Fruit fly (Drosophila melanogaster) S2 (cell line): Measurements from ENCODE around the gene EMC1.

Source experiments
- CG8478 ChIP-seq: fragments of >200 bp; optimal IDR thresholded peaks from 2 replicates; lab custom pipeline; 2018
- CTCF ChIP-seq, 2 experiments: fragments of >200 bp; optimal IDR thresholded peaks; 2 replicates each; lab custom pipeline; 2018

DNA sequence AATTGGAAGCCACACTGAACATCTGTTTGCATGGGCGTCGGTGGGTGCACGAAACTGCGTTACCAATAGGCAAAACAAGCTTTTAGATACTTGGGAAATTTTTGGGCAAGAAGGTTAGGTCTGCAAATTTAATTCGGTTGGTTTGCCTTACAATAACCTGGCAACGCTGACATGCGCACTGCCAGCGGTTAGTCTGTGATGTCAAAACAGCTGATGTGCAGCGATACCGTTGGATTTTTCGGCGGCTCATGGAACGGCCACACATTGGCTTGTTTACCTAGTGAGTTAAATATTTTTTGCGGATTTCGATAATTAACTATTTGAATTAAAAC lies 20.3 kb downstream of the EMC1 start, which contains the start of gene ArgRS-m:
- no peak for TF ChIP-seq CG8478
- peak in 1 of 2 experiments; percentile 8 for TF ChIP-seq CTCF (optimal IDR thresholded peaks at IDR 0.05; lab: Kevin White, UChicago)
